Fruit fly (Drosophila melanogaster) Kc167 (cell line): ENCODE measurements around the gene Ccp84Ac.

Experiments used
- Myc ChIP-seq: fragments of >200 bp; optimal IDR thresholded peaks from 2 replicates; lab custom pipeline; 2017; ENCODE audit warnings: missing external identifiers
- Sin3A ChIP-seq: fragments of >200 bp; optimal IDR thresholded peaks from 2 replicates; lab custom pipeline; 2018; ENCODE audit warnings: missing external identifiers
- h ChIP-seq: fragments of >200 bp; optimal IDR thresholded peaks from 3 replicates; lab custom pipeline; 2018; ENCODE audit warnings: missing external identifiers
- insv ChIP-seq: fragments of >200 bp; optimal IDR thresholded peaks from 3 replicates; lab custom pipeline; 2018; ENCODE audit warnings: missing external identifiers
- psq ChIP-seq: fragments of >200 bp; optimal IDR thresholded peaks from 2 replicates; lab custom pipeline; 2017; ENCODE audit warnings: missing external identifiers

DNA sequence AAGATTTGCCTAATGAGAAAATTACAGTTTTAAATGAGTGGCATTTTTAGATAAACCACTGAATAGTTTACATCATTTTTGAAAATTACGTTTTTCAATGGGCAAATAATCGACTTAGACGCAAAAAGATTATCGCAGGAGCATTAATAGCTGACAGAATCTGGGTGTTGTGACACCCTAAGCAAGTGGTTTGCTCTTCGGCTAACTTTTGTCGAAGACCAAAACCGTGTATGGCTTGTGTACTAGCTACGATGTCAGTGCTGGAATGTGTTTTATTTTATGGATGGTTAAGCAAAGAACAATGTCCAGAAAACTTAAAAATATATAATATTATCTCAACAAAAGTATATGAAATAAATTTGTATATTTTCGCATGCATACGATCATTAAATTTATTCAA, 12.8 kb upstream of the Ccp84Ac start:
- TF ChIP-seq Sin3A (lab: Kevin White, UChicago): no peak
- TF ChIP-seq Myc (lab: Kevin White, UChicago): no peak
- no peak for TF ChIP-seq h (lab: Kevin White, UChicago)
- no peak for TF ChIP-seq psq (lab: Kevin White, UChicago)
- no peak for TF ChIP-seq insv (lab: Kevin White, UChicago)
